Worm (Caenorhabditis elegans): ENCODE measurements around the gene F32A5.4.
A peak's percentile ranks its signal among the peaks of the same experiment; 100 is the strongest.

The F32A5.4 gene

ce11 chrII:7277257-7277656, 48.3 kb downstream of the F32A5.4 start:
- TF ChIP-seq zip-11 (GFP tag; IDR thresholded peaks at IDR 0.05) = no peak
- no peak for TF ChIP-seq nhr-25 (tag; optimal IDR thresholded peaks at IDR 0.05; ENCODE audit: borderline replicate concordance, insufficient read depth)
- no peak for TF ChIP-seq F26F4.8 (GFP tag; conservative IDR thresholded peaks at IDR 0.05)
- no peak for TF ChIP-seq daf-16 (GFP tag; optimal IDR thresholded peaks at IDR 0.05)
- peak; percentile 99 for TF ChIP-seq daf-16 (tag; optimal IDR thresholded peaks at IDR 0.05)
- TF ChIP-seq mdt-29 (GFP tag; IDR thresholded peaks at IDR 0.05) = no peak
- TF ChIP-seq ceh-82 (tag; optimal IDR thresholded peaks at IDR 0.05) = no peak
- TF ChIP-seq ztf-7 (tag; optimal IDR thresholded peaks at IDR 0.05) = peak; percentile 8
- TF ChIP-seq ctbp-1 (GFP tag; IDR thresholded peaks at IDR 0.05) = no peak
- TF ChIP-seq nhr-41 (GFP tag; IDR thresholded peaks at IDR 0.05) = no peak
- TF ChIP-seq Y105C5A.15 (GFP tag; IDR thresholded peaks at IDR 0.05) = no peak
- peak; percentile 81 for TF ChIP-seq dmd-6 (GFP tag; IDR thresholded peaks at IDR 0.05)
- TF ChIP-seq hlh-30 (tag; optimal IDR thresholded peaks at IDR 0.05; ENCODE audit: insufficient read depth) = peak; percentile 31
- TF ChIP-seq spr-3 (GFP tag; optimal IDR thresholded peaks at IDR 0.05) = no peak
- no peak for TF ChIP-seq unc-39 (tag; optimal IDR thresholded peaks at IDR 0.05)
- TF ChIP-seq saeg-2 (GFP tag; IDR thresholded peaks at IDR 0.05) = no peak
- TF ChIP-seq mes-2 (tag; optimal IDR thresholded peaks at IDR 0.05; ENCODE audit: poor library complexity, severe bottlenecking) = no peak
- no peak for TF ChIP-seq lir-3 (tag; optimal IDR thresholded peaks at IDR 0.05)
- TF ChIP-seq dmd-8 (GFP tag; IDR thresholded peaks at IDR 0.05) = no peak
- TF ChIP-seq madf-9 (GFP tag; conservative IDR thresholded peaks at IDR 0.05) = no peak
- TF ChIP-seq nhr-11 (tag; optimal IDR thresholded peaks at IDR 0.05) = no peak
- TF ChIP-seq egl-27 (tag; optimal IDR thresholded peaks at IDR 0.05) = no peak
- no peak for TF ChIP-seq D1046.2 (GFP tag; IDR thresholded peaks at IDR 0.05)
- TF ChIP-seq rbr-2 (tag; optimal IDR thresholded peaks at IDR 0.05) = no peak
- TF ChIP-seq dpl-1 (GFP tag; optimal IDR thresholded peaks at IDR 0.05) = no peak
- TF ChIP-seq lin-39 (tag; optimal IDR thresholded peaks at IDR 0.05) = no peak
- no peak for TF ChIP-seq lin-1 (GFP tag; IDR thresholded peaks at IDR 0.05)
- TF ChIP-seq fos-1 (tag; optimal IDR thresholded peaks at IDR 0.05) = no peak
- TF ChIP-seq attf-4 (tag; optimal IDR thresholded peaks at IDR 0.05) = no peak
- no peak for TF ChIP-seq dmd-9 (GFP tag; IDR thresholded peaks at IDR 0.05)
- TF ChIP-seq nhr-111 (GFP tag; optimal IDR thresholded peaks at IDR 0.05) = no peak
- TF ChIP-seq unc-62 (GFP tag; optimal IDR thresholded peaks at IDR 0.05 in 1 of 2) = peak in 1 of 2 experiments; percentile 31
- no peak for TF ChIP-seq unc-62 (tag; optimal IDR thresholded peaks at IDR 0.05)
- no peak for TF ChIP-seq spr-1 (tag; optimal IDR thresholded peaks at IDR 0.05)
- no peak for TF ChIP-seq ztf-11 (tag; optimal IDR thresholded peaks at IDR 0.05)
- peak in 1 of 2 experiments; percentile 11 for TF ChIP-seq lsy-2 (tag; optimal IDR thresholded peaks at IDR 0.05)
- no peak for TF ChIP-seq ZK337.2 (GFP tag; IDR thresholded peaks at IDR 0.05)
- TF ChIP-seq hif-1 (tag; optimal IDR thresholded peaks at IDR 0.05) = no peak
- no peak for TF ChIP-seq T26A8.4 (GFP tag; IDR thresholded peaks at IDR 0.05)
- peak; percentile 74 for TF ChIP-seq nhr-28 (tag; optimal IDR thresholded peaks at IDR 0.05)
- TF ChIP-seq dve-1 (tag; optimal IDR thresholded peaks at IDR 0.05; ENCODE audit: insufficient read depth) = peak; percentile 78
- TF ChIP-seq mdl-1 (tag; optimal IDR thresholded peaks at IDR 0.05) = peak in 1 of 2 experiments; percentile 21
- TF ChIP-seq nhr-48 (tag; optimal IDR thresholded peaks at IDR 0.05) = peak; percentile 83
- TF ChIP-seq daf-8 (GFP tag; IDR thresholded peaks at IDR 0.05) = no peak
- peak; percentile 9 for TF ChIP-seq pqm-1 (tag; optimal IDR thresholded peaks at IDR 0.05)
- TF ChIP-seq mxl-3 (GFP tag; optimal IDR thresholded peaks at IDR 0.05) = peak; percentile 14
- TF ChIP-seq ceh-32 (tag; optimal IDR thresholded peaks at IDR 0.05; ENCODE audit: poor library complexity) = no peak
- no peak for TF ChIP-seq ces-1 (GFP tag; optimal IDR thresholded peaks at IDR 0.05)
- TF ChIP-seq lin-15B (tag; optimal IDR thresholded peaks at IDR 0.05) = no peak
- no peak for TF ChIP-seq zip-2 (tag; optimal IDR thresholded peaks at IDR 0.05)
- no peak for TF ChIP-seq fkh-10 (GFP tag; optimal IDR thresholded peaks at IDR 0.05)
- no peak for TF ChIP-seq Y75B8A.6 (GFP tag; IDR thresholded peaks at IDR 0.05)
- TF ChIP-seq F10B5.3 (tag; optimal IDR thresholded peaks at IDR 0.05) = no peak
